Worm (Caenorhabditis elegans) whole organism, L2 larva: ENCODE results near the gene F35C11.3.

ENCODE experiments used
- C34F6.9 ChIP-seq: fragments of 150-350 bp; optimal IDR thresholded peaks from 2 replicates; lab custom pipeline; 2014; ENCODE audit warnings: missing biosample characterization, missing genetic modification characterization
- F13H6.1 ChIP-seq: sonication (generic microtip); optimal IDR thresholded peaks from 2 replicates; lab custom pipeline; 2016; ENCODE audit warnings: missing genetic modification characterization, missing compliant biosample characterization
- R02D3.7 ChIP-seq: fragments of 150-350 bp; optimal IDR thresholded peaks from 2 replicates; lab custom pipeline; 2014; ENCODE audit warnings: missing biosample characterization, missing genetic modification characterization
- Y55F3AM.14 ChIP-seq: fragments of 200-800 bp; sonication (Bioruptor generic); optimal IDR thresholded peaks from 2 replicates; lab custom pipeline; 2018; ENCODE audit warnings: mild to moderate bottlenecking, missing genetic modification characterization, missing compliant biosample characterization
- alr-1 ChIP-seq: fragments of 150-350 bp; optimal IDR thresholded peaks from 2 replicates; lab custom pipeline; 2014; ENCODE audit warnings: missing biosample characterization, missing genetic modification characterization
- ama-1 ChIP-seq: fragments of 150-350 bp; optimal IDR thresholded peaks from 2 replicates; lab custom pipeline; 2018; ENCODE audit warnings: inconsistent platforms
- blmp-1 ChIP-seq: sonication (generic microtip); optimal IDR thresholded peaks from 2 replicates; lab custom pipeline; 2017; ENCODE audit warnings: missing genetic modification characterization, mild to moderate bottlenecking, missing compliant biosample characterization, antibody characterized with exemption, moderate library complexity; ENCODE audit not compliant: insufficient read depth
- crh-2 ChIP-seq: sonication (generic microtip); optimal IDR thresholded peaks from 2 replicates; lab custom pipeline; 2017; ENCODE audit warnings: missing biosample characterization, missing genetic modification characterization
- dmd-4 ChIP-seq: sonication (generic microtip); optimal IDR thresholded peaks from 2 replicates; lab custom pipeline; 2017; ENCODE audit warnings: missing biosample characterization, missing genetic modification characterization
- egl-27 ChIP-seq: sonication (generic microtip); optimal IDR thresholded peaks from 3 replicates; lab custom pipeline; 2017; ENCODE audit warnings: missing biosample characterization, missing genetic modification reagents, missing genetic modification characterization
- elt-1 ChIP-seq: fragments of 150-350 bp; optimal IDR thresholded peaks from 2 replicates; lab custom pipeline; 2014; ENCODE audit warnings: missing biosample characterization, missing genetic modification characterization
- elt-3 ChIP-seq: sonication (generic microtip); optimal IDR thresholded peaks from 2 replicates; lab custom pipeline; 2017; ENCODE audit warnings: missing biosample characterization, missing genetic modification characterization
- fos-1 ChIP-seq: fragments of 150-350 bp; optimal IDR thresholded peaks from 2 replicates; lab custom pipeline; 2014; ENCODE audit warnings: missing biosample characterization, missing genetic modification characterization
- gmeb-1 ChIP-seq: fragments of 150-350 bp; optimal IDR thresholded peaks from 2 replicates; lab custom pipeline; 2014; ENCODE audit warnings: missing biosample characterization, missing genetic modification characterization
- lin-39 ChIP-seq: fragments of 150-350 bp; optimal IDR thresholded peaks from 2 replicates; lab custom pipeline; 2014; ENCODE audit warnings: missing biosample characterization, missing genetic modification reagents, missing genetic modification characterization
- mab-5 ChIP-seq: fragments of 150-350 bp; optimal IDR thresholded peaks from 2 replicates; lab custom pipeline; 2014; ENCODE audit warnings: missing biosample characterization, missing genetic modification characterization
- mdl-1 ChIP-seq, 2 experiments: fragments of 150-350 bp in 1 of 2; sonication (generic microtip) in 1 of 2; optimal IDR thresholded peaks; 2 replicates each; lab custom pipeline; 2017; ENCODE audit warnings: missing biosample characterization in 2 of 2, missing genetic modification characterization in 2 of 2
- nhr-11 ChIP-seq: fragments of 150-350 bp; optimal IDR thresholded peaks from 2 replicates; lab custom pipeline; 2014; ENCODE audit warnings: missing biosample characterization, missing genetic modification characterization
- nhr-129 ChIP-seq: fragments of 150-350 bp; optimal IDR thresholded peaks from 2 replicates; lab custom pipeline; 2014; ENCODE audit warnings: missing biosample characterization, missing genetic modification characterization
- nhr-21 ChIP-seq: fragments of 150-350 bp; optimal IDR thresholded peaks from 2 replicates; lab custom pipeline; 2014; ENCODE audit warnings: missing biosample characterization, missing genetic modification characterization
- nhr-23 ChIP-seq: fragments of 150-350 bp; optimal IDR thresholded peaks from 2 replicates; lab custom pipeline; 2014; ENCODE audit warnings: missing biosample characterization, missing genetic modification reagents, missing genetic modification characterization
- nhr-25 ChIP-seq: fragments of 150-350 bp; sonication (generic microtip); optimal IDR thresholded peaks from 3 replicates; lab custom pipeline; 2014; ENCODE audit warnings: missing biosample characterization, missing genetic modification characterization
- nhr-6 ChIP-seq: fragments of 150-350 bp; optimal IDR thresholded peaks from 2 replicates; lab custom pipeline; 2014; ENCODE audit warnings: missing biosample characterization, missing genetic modification characterization
- nhr-77 ChIP-seq: fragments of 150-350 bp; optimal IDR thresholded peaks from 2 replicates; lab custom pipeline; 2014; ENCODE audit warnings: missing biosample characterization, missing genetic modification characterization
- peb-1 ChIP-seq: fragments of 150-350 bp; optimal IDR thresholded peaks from 2 replicates; lab custom pipeline; 2014; ENCODE audit warnings: missing biosample characterization, missing genetic modification characterization
- sem-4 ChIP-seq: fragments of 150-350 bp; optimal IDR thresholded peaks from 2 replicates; lab custom pipeline; 2014; ENCODE audit warnings: missing biosample characterization, missing genetic modification reagents, missing genetic modification characterization
- skn-1 ChIP-seq: sonication (generic microtip); optimal IDR thresholded peaks from 2 replicates; lab custom pipeline; 2017; ENCODE audit warnings: missing biosample characterization, missing genetic modification characterization
- sma-3 ChIP-seq: sonication (generic microtip); optimal IDR thresholded peaks from 2 replicates; lab custom pipeline; 2016; ENCODE audit warnings: missing genetic modification reagents, missing genetic modification characterization, missing compliant biosample characterization
- sma-9 ChIP-seq, 2 experiments: fragments of 150-350 bp in 1 of 2; sonication (generic microtip) in 1 of 2; optimal IDR thresholded peaks; 2 replicates each; lab custom pipeline; 2014 to 2016; ENCODE audit warnings: missing genetic modification characterization in 2 of 2, mild to moderate bottlenecking in 1 of 2, missing biosample characterization in 1 of 2, missing compliant biosample characterization in 1 of 2, missing genetic modification reagents in 1 of 2, moderate library complexity in 1 of 2
- snpc-4 ChIP-seq: fragments of 150-350 bp; optimal IDR thresholded peaks from 2 replicates; lab custom pipeline; 2014; ENCODE audit warnings: missing biosample characterization, missing genetic modification characterization
- unc-39 ChIP-seq: fragments of 150-350 bp; optimal IDR thresholded peaks from 2 replicates; lab custom pipeline; 2014; ENCODE audit warnings: missing biosample characterization, missing genetic modification characterization
- unc-55 ChIP-seq: fragments of 150-350 bp; sonication (generic microtip); optimal IDR thresholded peaks from 3 replicates; lab custom pipeline; 2014; ENCODE audit warnings: missing biosample characterization, missing genetic modification reagents, missing genetic modification characterization
- unc-62 ChIP-seq: fragments of 150-350 bp; optimal IDR thresholded peaks from 2 replicates; lab custom pipeline; 2014; ENCODE audit warnings: missing biosample characterization, missing genetic modification reagents, missing genetic modification characterization
- zag-1 ChIP-seq: fragments of 150-350 bp; optimal IDR thresholded peaks from 2 replicates; lab custom pipeline; 2014; ENCODE audit warnings: missing biosample characterization, missing genetic modification characterization
- ztf-1 ChIP-seq: fragments of 200-800 bp; sonication (Bioruptor generic); conservative IDR thresholded peaks from 2 replicates; pipeline ENCODE4 v1.3.6; 2022; ENCODE audit warnings: missing genetic modification characterization, missing compliant biosample characterization
- ztf-4 ChIP-seq: fragments of 150-350 bp; optimal IDR thresholded peaks from 2 replicates; lab custom pipeline; 2014; ENCODE audit warnings: missing biosample characterization, missing genetic modification characterization

Gene F35C11.3

DNA sequence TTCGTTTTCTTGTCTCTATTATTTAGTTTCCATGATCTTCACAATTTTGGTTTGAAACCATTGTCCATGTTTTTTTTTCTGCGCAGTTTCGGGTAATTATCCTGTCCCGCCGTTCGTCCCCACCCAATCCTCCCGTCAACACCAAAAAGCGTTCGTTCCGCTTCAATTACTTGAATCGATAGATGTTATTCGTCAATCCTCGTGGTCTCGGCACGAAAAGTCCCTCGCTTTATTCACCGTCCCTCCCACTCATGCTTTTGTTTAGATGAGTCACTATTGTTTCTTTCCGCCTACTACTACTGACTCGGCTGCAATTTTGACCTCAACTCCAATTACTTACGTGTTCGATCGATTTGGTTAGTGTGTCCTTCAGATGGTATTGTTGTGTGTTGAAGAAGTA, 23.2 kb upstream of the F35C11.3 start:
- TF ChIP-seq nhr-23 (tag; lab: Kevin White, UChicago) (no peak), Y55F3AM.14 (GFP tag; lab: Kevin White, UChicago) (no peak), ama-1 (no peak), elt-1 (tag; lab: Kevin White, UChicago) (no peak)
- TF ChIP-seq, all 48 proteins: peak for 0

DNA sequence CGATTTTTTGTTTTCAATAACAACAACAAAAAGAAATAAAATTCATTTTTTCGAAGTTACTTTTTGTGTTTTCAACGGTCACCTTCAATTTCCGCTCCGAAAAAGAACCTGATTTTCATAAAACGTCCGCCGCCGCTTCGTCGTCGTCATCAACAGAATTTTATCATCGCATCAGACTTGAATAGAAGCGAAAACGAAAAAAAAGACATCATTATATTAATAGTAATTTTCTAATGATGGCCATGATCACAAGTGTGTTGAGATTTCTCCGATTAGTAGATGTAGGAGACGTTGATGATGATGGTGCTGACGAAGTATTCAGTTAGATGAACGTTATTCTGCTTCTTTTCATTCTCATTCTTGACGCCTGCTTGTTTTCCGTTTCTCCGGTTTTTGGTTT, 22.6 kb upstream of the F35C11.3 start:
- TF ChIP-seq Y55F3AM.14 (GFP tag; lab: Kevin White, UChicago) (no peak), sem-4 (no peak), lin-39 (tag; lab: Kevin White, UChicago) (no peak), nhr-77 (tag; lab: Kevin White, UChicago) (no peak), dmd-4 (tag; lab: Kevin White, UChicago) (no peak), gmeb-1 (tag; lab: Kevin White, UChicago) (no peak), nhr-6 (tag; lab: Kevin White, UChicago) (no peak), sma-9 (GFP tag; optimal IDR thresholded peaks at IDR 0.05; lab: Kevin White, UChicago) (no peak), sma-9 (tag; optimal IDR thresholded peaks at IDR 0.05; lab: Kevin White, UChicago) (no peak), nhr-21 (tag; lab: Kevin White, UChicago) (no peak), alr-1 (tag; lab: Kevin White, UChicago) (no peak), unc-62 (GFP tag; lab: Kevin White, UChicago) (no peak)

DNA sequence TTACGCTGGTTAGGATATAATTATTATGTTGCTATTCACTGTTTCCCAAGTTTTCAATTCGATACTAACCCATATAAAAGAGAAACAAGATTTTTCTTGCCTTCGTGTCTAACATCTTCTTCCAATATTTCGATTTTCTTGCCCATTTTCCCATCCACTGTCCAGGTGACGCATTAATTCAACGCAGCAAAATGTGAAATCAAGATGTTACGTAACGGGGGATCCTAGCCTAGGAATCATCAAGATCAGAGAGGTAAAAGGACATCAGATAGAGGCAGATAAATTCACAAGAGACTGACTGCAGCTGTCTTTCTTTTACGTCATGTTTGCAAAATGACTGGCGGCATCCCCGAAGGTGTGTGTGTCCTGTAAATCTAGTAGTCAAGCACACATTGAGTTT, 22.0 kb upstream of the F35C11.3 start:
- TF ChIP-seq fos-1 = peak; percentile 8
- no peak for TF ChIP-seq ama-1
- no peak for TF ChIP-seq peb-1
- TF ChIP-seq mab-5 (tag; lab: Kevin White, UChicago) = no peak
- peak; percentile 3 for TF ChIP-seq elt-1 (tag; lab: Kevin White, UChicago)
- TF ChIP-seq unc-55 (GFP tag; lab: Kevin White, UChicago) = no peak
- TF ChIP-seq nhr-129 (tag; lab: Kevin White, UChicago) = peak; percentile 9

DNA sequence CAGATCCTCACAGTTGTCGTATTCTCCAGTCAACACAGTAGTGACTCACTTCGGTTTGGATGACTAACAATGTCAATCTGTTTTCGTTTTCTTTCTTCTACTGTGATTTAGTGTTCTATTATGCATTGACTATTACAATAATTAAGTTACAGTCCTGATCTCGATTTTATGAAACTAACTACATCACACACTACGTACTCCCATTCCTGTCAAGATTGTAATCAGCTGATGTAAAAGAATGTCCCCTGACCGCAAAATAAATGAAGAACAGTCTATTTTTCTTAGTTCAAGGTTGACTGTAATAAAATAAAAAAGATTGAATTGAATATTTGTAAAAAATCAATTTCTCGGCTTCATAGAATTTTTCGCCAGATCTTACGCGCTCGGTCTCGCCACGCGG, 21.2 kb upstream of the F35C11.3 start:
- TF ChIP-seq nhr-25 (tag; lab: Kevin White, UChicago) (peak; percentile 47), egl-27 (tag; lab: Kevin White, UChicago) (no peak), alr-1 (tag; lab: Kevin White, UChicago) (no peak), ama-1 (no peak), unc-55 (GFP tag; lab: Kevin White, UChicago) (no peak)

DNA sequence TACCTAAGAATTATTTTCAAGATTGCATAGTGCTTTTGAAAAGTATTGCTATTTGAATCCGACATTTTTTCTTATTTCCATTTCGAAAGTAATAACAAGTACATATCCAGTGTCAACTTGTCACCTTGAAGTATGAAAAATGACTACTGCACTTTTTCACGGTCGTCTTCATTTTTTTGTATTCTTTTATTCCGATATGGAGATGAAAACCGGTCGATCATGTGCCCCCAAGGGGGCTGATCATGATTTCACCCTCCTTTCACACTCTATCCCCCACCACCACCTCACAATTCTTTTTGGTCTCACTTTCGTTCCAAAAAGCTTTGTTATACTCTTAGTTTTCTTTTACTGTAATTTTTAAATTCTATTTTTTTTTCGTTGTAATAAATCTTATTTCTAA, 20.7 kb upstream of the F35C11.3 start:
- no peak for TF ChIP-seq sma-3
- no peak for TF ChIP-seq F13H6.1 (tag; lab: Kevin White, UChicago)
- TF ChIP-seq Y55F3AM.14 (GFP tag; lab: Kevin White, UChicago) = no peak
- no peak for TF ChIP-seq peb-1
- TF ChIP-seq ztf-4 (tag; lab: Kevin White, UChicago) = no peak
- peak; percentile 84 for TF ChIP-seq blmp-1 (tag; lab: Kevin White, UChicago)
- no peak for TF ChIP-seq ztf-1 (GFP tag; lab: Robert Waterston, UW)
- peak; percentile 65 for TF ChIP-seq nhr-25 (tag; lab: Kevin White, UChicago)
- TF ChIP-seq nhr-11 (tag; lab: Kevin White, UChicago) = no peak
- no peak for TF ChIP-seq zag-1 (tag; lab: Kevin White, UChicago)

DNA sequence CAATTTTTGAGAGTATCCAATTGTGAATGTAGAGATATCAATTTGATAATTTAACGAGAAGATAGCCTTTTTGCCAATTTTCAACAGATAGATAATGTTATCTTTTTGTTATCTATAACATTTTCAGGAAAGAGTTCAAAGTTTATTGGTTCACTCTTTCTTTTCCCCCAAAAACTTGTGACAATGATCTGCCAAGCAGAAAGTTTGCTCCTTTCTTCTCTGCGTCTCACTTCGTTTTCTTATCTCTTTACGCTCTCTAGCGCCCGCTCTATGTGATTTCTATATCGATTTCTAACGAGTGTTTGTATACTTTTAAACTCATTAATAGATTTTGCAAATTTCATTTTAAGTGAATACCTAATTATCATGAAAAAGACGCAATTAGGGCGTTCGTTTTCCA, 20.1 kb upstream of the F35C11.3 start:
- no peak for TF ChIP-seq sma-3
- TF ChIP-seq nhr-11 (tag; lab: Kevin White, UChicago) = no peak
- peak; percentile 54 for TF ChIP-seq sma-9 (GFP tag; optimal IDR thresholded peaks at IDR 0.05; lab: Kevin White, UChicago)
- no peak for TF ChIP-seq sma-9 (tag; optimal IDR thresholded peaks at IDR 0.05; lab: Kevin White, UChicago)
- no peak for TF ChIP-seq dmd-4 (tag; lab: Kevin White, UChicago)
- peak; percentile 18 for TF ChIP-seq C34F6.9 (tag; lab: Kevin White, UChicago)
- TF ChIP-seq elt-3 (tag; lab: Kevin White, UChicago) = no peak
- TF ChIP-seq snpc-4 (tag; lab: Kevin White, UChicago) = no peak
- peak; percentile 7 for TF ChIP-seq skn-1 (tag; lab: Kevin White, UChicago)
- peak; percentile 41 for TF ChIP-seq F13H6.1 (tag; lab: Kevin White, UChicago)
- no peak for TF ChIP-seq mdl-1 (tag; optimal IDR thresholded peaks at IDR 0.05; lab: Kevin White, UChicago)
- no peak for TF ChIP-seq peb-1
- TF ChIP-seq unc-39 (tag; lab: Kevin White, UChicago) = no peak
- no peak for TF ChIP-seq nhr-23 (tag; lab: Kevin White, UChicago)
- peak; percentile 43 for TF ChIP-seq fos-1
- peak; percentile 52 for TF ChIP-seq crh-2 (tag; lab: Kevin White, UChicago)
- TF ChIP-seq R02D3.7 (tag; lab: Kevin White, UChicago) = no peak
- no peak for TF ChIP-seq gmeb-1 (tag; lab: Kevin White, UChicago)
